Fruit fly (Drosophila melanogaster) whole organism, prepupa: ENCODE data around the gene Trf2.

Source experiments
- CG6163 ChIP-seq: fragments of 200-800 bp; sonication (Bioruptor generic); IDR thresholded peaks from 3 replicates; pipeline ENCODE4 v1.3.6; 2022; ENCODE audit warnings: missing biosample characterization, missing genetic modification characterization
- CG7368 ChIP-seq: fragments of 200-800 bp; sonication (Bioruptor generic); optimal IDR thresholded peaks from 3 replicates; lab custom pipeline; 2016; ENCODE audit warnings: missing biosample characterization, missing genetic modification characterization
- CG8632 ChIP-seq: fragments of 200-800 bp; sonication (Bioruptor generic); optimal IDR thresholded peaks from 3 replicates; lab custom pipeline; 2016; ENCODE audit warnings: missing biosample characterization, missing genetic modification characterization
- Sox102F ChIP-seq: fragments of 200-800 bp; sonication (Bioruptor generic); optimal IDR thresholded peaks from 2 replicates; lab custom pipeline; 2016; ENCODE audit warnings: missing biosample characterization, mild to moderate bottlenecking, missing genetic modification characterization
- achi ChIP-seq: fragments of 200-800 bp; sonication (Bioruptor generic); optimal IDR thresholded peaks from 3 replicates; lab custom pipeline; 2016; ENCODE audit warnings: missing biosample characterization, missing genetic modification characterization
- dac ChIP-seq: fragments of 200-800 bp; sonication (Bioruptor generic); optimal IDR thresholded peaks from 2 replicates; lab custom pipeline; 2017; ENCODE audit warnings: missing biosample characterization, mild to moderate bottlenecking, missing genetic modification characterization
- pdm3 ChIP-seq: fragments of 200-800 bp; sonication (Bioruptor generic); optimal IDR thresholded peaks from 3 replicates; lab custom pipeline; 2016; ENCODE audit warnings: missing biosample characterization, missing genetic modification characterization

DNA sequence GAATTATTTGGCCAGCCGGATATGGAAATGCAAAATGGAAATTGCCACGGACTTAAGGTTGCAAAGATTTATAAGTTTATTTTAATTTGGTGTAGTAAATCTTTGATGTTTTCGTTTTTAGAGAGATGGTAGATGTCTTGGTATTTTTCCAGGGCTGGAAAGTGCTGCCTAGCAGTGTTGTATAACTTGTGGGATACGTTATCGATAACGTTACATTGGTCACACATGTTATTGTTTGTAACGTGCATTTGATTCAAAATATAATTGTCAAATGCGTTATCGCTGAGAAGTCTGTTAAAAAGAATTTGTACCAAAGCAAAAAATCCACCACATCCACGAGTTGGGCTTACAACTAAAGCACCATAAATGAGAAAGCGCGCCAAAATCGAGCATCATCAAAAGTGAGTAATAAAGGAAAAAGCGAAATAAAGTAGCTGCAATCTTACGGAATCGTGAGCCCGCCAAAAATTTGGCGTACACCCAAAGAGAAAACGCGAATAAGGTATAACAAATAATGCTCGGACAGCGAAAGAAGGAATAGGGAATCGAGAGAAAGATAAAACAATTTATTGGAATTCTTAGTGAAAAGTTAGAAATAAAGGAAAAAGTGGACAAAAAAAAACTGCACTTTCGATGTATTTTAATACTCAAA, 1.8 kb upstream of the Trf2 start, which contains the start of gene PIG-T:
- TF ChIP-seq CG6163 (no peak), achi (GFP tag; lab: Kevin White, UChicago) (no peak), pdm3 (GFP tag; lab: Kevin White, UChicago) (no peak), dac (no peak), CG8632 (GFP tag; lab: Kevin White, UChicago) (no peak), Sox102F (GFP tag; lab: Kevin White, UChicago) (no peak), CG7368 (GFP tag; lab: Kevin White, UChicago) (no peak)
